Fruit fly (Drosophila melanogaster) whole organism, embryonic: Measurements from ENCODE around the gene CG31559.

Source experiments
- Asciz ChIP-seq: fragments of 200-800 bp; sonication (Bioruptor generic); optimal IDR thresholded peaks from 2 replicates; lab custom pipeline; 2017; ENCODE audit warnings: missing biosample characterization, mild to moderate bottlenecking, missing genetic modification characterization, missing genetic modification reagents
- Atf3 ChIP-seq: fragments of 200-800 bp; sonication (Bioruptor generic); optimal IDR thresholded peaks from 3 replicates; lab custom pipeline; 2016; ENCODE audit warnings: missing biosample characterization, missing genetic modification characterization
- BEAF-32 ChIP-seq: fragments of 200-800 bp; sonication (Bioruptor generic); optimal IDR thresholded peaks from 3 replicates; lab custom pipeline; 2017; ENCODE audit warnings: missing biosample characterization, missing genetic modification characterization, mild to moderate bottlenecking, moderate library complexity, missing genetic modification reagents
- C15 ChIP-seq: fragments of 200-800 bp; sonication (Bioruptor generic); IDR thresholded peaks from 3 replicates; pipeline ENCODE4 v1.3.6; 2022; ENCODE audit warnings: missing biosample characterization, missing genetic modification characterization
- CG10979 ChIP-seq: fragments of 200-800 bp; sonication (Bioruptor generic); optimal IDR thresholded peaks from 2 replicates; lab custom pipeline; 2018; ENCODE audit warnings: missing biosample characterization, mild to moderate bottlenecking, missing genetic modification characterization, moderate library complexity
- CG11723 ChIP-seq: fragments of 200-800 bp; sonication (Bioruptor generic); optimal IDR thresholded peaks from 2 replicates; lab custom pipeline; 2017; ENCODE audit warnings: missing biosample characterization, mild to moderate bottlenecking, missing genetic modification characterization
- CG12104 ChIP-seq: fragments of 200-800 bp; sonication (Bioruptor generic); optimal IDR thresholded peaks from 3 replicates; lab custom pipeline; 2016; ENCODE audit warnings: missing biosample characterization, missing genetic modification characterization
- CG13287 ChIP-seq: fragments of 200-800 bp; sonication (Bioruptor generic); IDR thresholded peaks from 2 replicates; pipeline ENCODE4 v1.3.6; 2022; ENCODE audit warnings: missing biosample characterization, missing genetic modification characterization; ENCODE audit not compliant: partially characterized antibody
- CG14014 ChIP-seq: fragments of 200-800 bp; sonication (Bioruptor generic); IDR thresholded peaks from 2 replicates; pipeline ENCODE4 v1.3.6; 2022; ENCODE audit warnings: missing biosample characterization, missing genetic modification characterization
- CG14667 ChIP-seq: fragments of 200-800 bp; sonication (Bioruptor generic); IDR thresholded peaks from 2 replicates; pipeline ENCODE4 v1.3.6; 2022; ENCODE audit warnings: missing biosample characterization, missing genetic modification characterization
- CG15696 ChIP-seq: fragments of 200-800 bp; sonication (Bioruptor generic); optimal IDR thresholded peaks from 2 replicates; lab custom pipeline; 2019; ENCODE audit warnings: missing biosample characterization, mild to moderate bottlenecking, missing genetic modification characterization, moderate library complexity
- CG17361 ChIP-seq: fragments of 200-800 bp; sonication (Bioruptor generic); IDR thresholded peaks from 3 replicates; pipeline ENCODE4 v1.3.6; 2022; ENCODE audit warnings: missing biosample characterization, missing genetic modification characterization
- CG31365 ChIP-seq: fragments of 200-800 bp; sonication (Bioruptor generic); optimal IDR thresholded peaks from 2 replicates; lab custom pipeline; 2018; ENCODE audit warnings: missing biosample characterization, mild to moderate bottlenecking, missing genetic modification characterization
- CG32767 ChIP-seq: fragments of 200-800 bp; sonication (Bioruptor generic); IDR thresholded peaks from 2 replicates; pipeline ENCODE4 v1.3.6; 2022; ENCODE audit warnings: missing biosample characterization, missing genetic modification characterization
- CG34422 ChIP-seq: fragments of 200-800 bp; sonication (Bioruptor generic); IDR thresholded peaks from 3 replicates; pipeline ENCODE4 v1.3.6; 2022; ENCODE audit warnings: missing biosample characterization, missing genetic modification characterization
- CG8290 ChIP-seq, 3 experiments: fragments of 200-800 bp; sonication (Bioruptor generic); optimal IDR thresholded peaks; 2 replicates each; lab custom pipeline; 2016 to 2019; ENCODE audit warnings: missing biosample characterization in 3 of 3, missing genetic modification characterization in 3 of 3, mild to moderate bottlenecking in 2 of 3, moderate library complexity in 1 of 3
- CG8388 ChIP-seq: fragments of 200-800 bp; sonication (Bioruptor generic); optimal IDR thresholded peaks from 2 replicates; lab custom pipeline; 2019; ENCODE audit warnings: missing biosample characterization, mild to moderate bottlenecking, missing genetic modification characterization, moderate library complexity
- CG8924 ChIP-seq: fragments of 200-800 bp; optimal IDR thresholded peaks from 3 replicates; lab custom pipeline; 2019; ENCODE audit warnings: missing biosample characterization, mild to moderate bottlenecking, missing genetic modification characterization, moderate library complexity
- CTCF ChIP-seq: fragments of 200-800 bp; sonication (Bioruptor generic); optimal IDR thresholded peaks from 2 replicates; lab custom pipeline; 2017; ENCODE audit warnings: missing biosample characterization, mild to moderate bottlenecking, missing genetic modification characterization, moderate library complexity
- Dbx ChIP-seq: fragments of 200-800 bp; sonication (Bioruptor generic); IDR thresholded peaks from 3 replicates; pipeline ENCODE4 v1.3.6; 2022; ENCODE audit warnings: missing biosample characterization, missing genetic modification characterization
- Drgx ChIP-seq: fragments of 200-800 bp; sonication (Bioruptor generic); IDR thresholded peaks from 2 replicates; pipeline ENCODE4 v1.3.6; 2022; ENCODE audit warnings: missing biosample characterization, missing genetic modification characterization
- E2f1 ChIP-seq: fragments of 200-800 bp; sonication (Bioruptor generic); IDR thresholded peaks from 2 replicates; pipeline ENCODE4 v1.3.6; 2022; ENCODE audit warnings: missing biosample characterization, missing genetic modification characterization
- Hand ChIP-seq: fragments of 200-800 bp; sonication (Bioruptor generic); optimal IDR thresholded peaks from 2 replicates; lab custom pipeline; 2017; ENCODE audit warnings: mild to moderate bottlenecking, missing biosample characterization, missing genetic modification reagents, missing genetic modification characterization
- HmgD ChIP-seq: fragments of 200-800 bp; sonication (Bioruptor generic); optimal IDR thresholded peaks from 3 replicates; lab custom pipeline; 2016; ENCODE audit warnings: missing biosample characterization, missing genetic modification characterization
- Hr39 ChIP-seq: fragments of >200 bp; optimal IDR thresholded peaks from 2 replicates; lab custom pipeline; 2017
- Jarid2 ChIP-seq: fragments of 200-800 bp; sonication (Bioruptor generic); optimal IDR thresholded peaks from 3 replicates; lab custom pipeline; 2017; ENCODE audit warnings: mild to moderate bottlenecking, missing biosample characterization, missing genetic modification reagents, missing genetic modification characterization
- MTF-1 ChIP-seq: fragments of 200-800 bp; sonication (Bioruptor generic); optimal IDR thresholded peaks from 2 replicates; lab custom pipeline; 2018; ENCODE audit warnings: missing biosample characterization, mild to moderate bottlenecking, missing genetic modification characterization, borderline replicate concordance
- Nf-YA ChIP-seq: fragments of 200-800 bp; sonication (Bioruptor generic); IDR thresholded peaks from 2 replicates; pipeline ENCODE4 v1.3.6; 2022; ENCODE audit warnings: missing biosample characterization, missing genetic modification characterization
- Nf-YB ChIP-seq: fragments of 200-800 bp; sonication (Bioruptor generic); optimal IDR thresholded peaks from 3 replicates; lab custom pipeline; 2019; ENCODE audit warnings: missing biosample characterization, mild to moderate bottlenecking, missing genetic modification characterization, moderate library complexity
- TFAM ChIP-seq: fragments of 200-800 bp; sonication (Bioruptor generic); optimal IDR thresholded peaks from 2 replicates; lab custom pipeline; 2017; ENCODE audit warnings: missing biosample characterization, missing genetic modification characterization, inconsistent platforms
- Usf ChIP-seq: fragments of 200-800 bp; sonication (Bioruptor generic); optimal IDR thresholded peaks from 2 replicates; lab custom pipeline; 2017; ENCODE audit warnings: missing genotype, missing biosample characterization, missing genetic modification characterization
- br ChIP-seq: fragments of >200 bp; optimal IDR thresholded peaks from 2 replicates; lab custom pipeline; 2017
- chinmo ChIP-seq: fragments of 200-800 bp; sonication (Bioruptor generic); IDR thresholded peaks from 4 replicates; pipeline ENCODE4 v1.3.6; 2022; ENCODE audit warnings: missing biosample characterization, missing genetic modification characterization; ENCODE audit not compliant: partially characterized antibody
- crol ChIP-seq: fragments of 200-800 bp; sonication (Bioruptor generic); IDR thresholded peaks from 2 replicates; pipeline ENCODE4 v1.3.6; 2022; ENCODE audit warnings: missing biosample characterization, missing genetic modification characterization
- dan ChIP-seq: fragments of 200-800 bp; sonication (Bioruptor generic); IDR thresholded peaks from 2 replicates; pipeline ENCODE4 v1.3.6; 2022; ENCODE audit warnings: missing biosample characterization, missing genetic modification characterization
- dati ChIP-seq: fragments of 200-800 bp; sonication (Bioruptor generic); IDR thresholded peaks from 2 replicates; pipeline ENCODE4 v1.3.6; 2022; ENCODE audit warnings: missing biosample characterization, missing genetic modification characterization
- ewg ChIP-seq: fragments of 200-800 bp; sonication (Bioruptor generic); optimal IDR thresholded peaks from 3 replicates; lab custom pipeline; 2017; ENCODE audit warnings: mild to moderate bottlenecking, missing biosample characterization, missing genetic modification reagents, missing genetic modification characterization
- exex ChIP-seq: fragments of 200-800 bp; sonication (Bioruptor generic); optimal IDR thresholded peaks from 4 replicates; lab custom pipeline; 2018; ENCODE audit warnings: missing biosample characterization, mild to moderate bottlenecking, missing genetic modification characterization, moderate library complexity
- ftz-f1 ChIP-seq: fragments of 200-800 bp; sonication (Bioruptor generic); optimal IDR thresholded peaks from 2 replicates; lab custom pipeline; 2016; ENCODE audit warnings: missing biosample characterization, missing genetic modification characterization
- ken ChIP-seq: fragments of 200-800 bp; sonication (Bioruptor generic); IDR thresholded peaks from 3 replicates; pipeline ENCODE4 v1.3.6; 2022; ENCODE audit warnings: missing biosample characterization, missing genetic modification characterization
- lola ChIP-seq, 3 experiments: fragments of >200 bp in 2 of 3; fragments of 200-800 bp in 1 of 3; sonication (Bioruptor generic) in 1 of 3; optimal IDR thresholded peaks; 2 replicates each; lab custom pipeline; 2017 to 2019; ENCODE audit warnings: missing biosample characterization in 3 of 3, missing genetic modification characterization in 3 of 3, mild to moderate bottlenecking in 1 of 3, moderate library complexity in 1 of 3
- maf-S ChIP-seq: fragments of 200-800 bp; sonication (Bioruptor generic); optimal IDR thresholded peaks from 2 replicates; lab custom pipeline; 2016; ENCODE audit warnings: missing biosample characterization, missing genetic modification characterization
- mam ChIP-seq: fragments of 200-800 bp; sonication (Bioruptor generic); optimal IDR thresholded peaks from 3 replicates; lab custom pipeline; 2016; ENCODE audit warnings: missing biosample characterization, missing genetic modification characterization
- pita ChIP-seq: fragments of 200-800 bp; sonication (Bioruptor generic); optimal IDR thresholded peaks from 2 replicates; lab custom pipeline; 2017; ENCODE audit warnings: missing biosample characterization, mild to moderate bottlenecking, missing genetic modification characterization
- ranshi ChIP-seq: fragments of 200-800 bp; sonication (Bioruptor generic); IDR thresholded peaks from 2 replicates; pipeline ENCODE4 v1.3.6; 2022; ENCODE audit warnings: missing biosample characterization, missing genetic modification characterization
- salm ChIP-seq: fragments of 200-800 bp; sonication (Bioruptor generic); optimal IDR thresholded peaks from 2 replicates; lab custom pipeline; 2018; ENCODE audit warnings: missing biosample characterization, mild to moderate bottlenecking, missing genetic modification characterization
- slbo ChIP-seq: fragments of 200-800 bp; sonication (Bioruptor generic); IDR thresholded peaks from 2 replicates; pipeline ENCODE4 v1.3.6; 2022; ENCODE audit warnings: missing biosample characterization, missing genetic modification characterization
- slp2 ChIP-seq: fragments of 200-800 bp; sonication (Bioruptor generic); optimal IDR thresholded peaks from 2 replicates; lab custom pipeline; 2016; ENCODE audit warnings: missing biosample characterization, missing genetic modification characterization
- toy ChIP-seq: fragments of 200-800 bp; sonication (Bioruptor generic); IDR thresholded peaks from 2 replicates; pipeline ENCODE4 v1.3.6; 2022; ENCODE audit warnings: missing biosample characterization, missing genetic modification characterization
- tup ChIP-seq: fragments of 200-800 bp; sonication (Bioruptor generic); optimal IDR thresholded peaks from 2 replicates; lab custom pipeline; 2016; ENCODE audit warnings: missing biosample characterization, mild to moderate bottlenecking, missing genetic modification characterization, moderate library complexity
- zen2 ChIP-seq: fragments of 200-800 bp; sonication (Bioruptor generic); IDR thresholded peaks from 3 replicates; pipeline ENCODE4 v1.3.6; 2022; ENCODE audit warnings: missing biosample characterization, missing genetic modification characterization; ENCODE audit not compliant: partially characterized antibody
- zf30C ChIP-seq: fragments of 200-800 bp; sonication (Bioruptor generic); optimal IDR thresholded peaks from 3 replicates; lab custom pipeline; 2018; ENCODE audit warnings: missing biosample characterization, mild to moderate bottlenecking, missing genetic modification characterization

The CG31559 gene

DNA sequence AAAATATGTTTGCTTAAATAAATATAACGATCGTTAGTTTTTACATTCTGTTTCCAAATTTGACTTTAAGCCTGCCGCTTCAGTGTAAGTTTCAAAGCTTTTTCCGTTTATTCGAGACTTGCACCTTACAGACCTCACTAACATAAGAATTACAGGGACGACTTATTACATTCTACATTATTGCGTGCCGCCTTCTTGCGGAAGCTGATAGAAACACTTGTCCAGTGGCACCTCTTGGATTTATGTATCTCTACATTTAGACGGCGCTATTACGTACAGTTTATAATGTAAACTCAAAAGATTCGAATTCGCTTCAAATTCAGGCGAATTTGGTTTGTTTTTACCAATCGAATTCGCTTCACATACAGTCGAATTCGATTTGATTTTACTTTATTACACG is 13.7 kb upstream of the CG31559 start (continued):
- TF ChIP-seq Nf-YA (no peak), ftz-f1 (no peak), E2f1 (GFP tag; lab: Robert Waterston, UW) (no peak), CG10979 (tag; lab: Kevin White, UChicago) (no peak), pita (GFP tag; lab: Kevin White, UChicago) (peak; percentile 65), Hr39 (lab: Kevin White, UChicago) (no peak), Usf (GFP tag; lab: Kevin White, UChicago) (no peak), Dbx (GFP tag; lab: Robert Waterston, UW) (peak; percentile 54; the same call in 2 of the 3 replicates), Asciz (GFP tag; lab: Kevin White, UChicago) (no peak), CG8924 (tag; lab: Kevin White, UChicago) (no peak), ewg (GFP tag; lab: Kevin White, UChicago) (no peak), CG8388 (GFP tag; lab: Kevin White, UChicago) (no peak), toy (GFP tag; lab: Robert Waterston, UW) (no peak), slp2 (no peak), zen2 (GFP tag; lab: Robert Waterston, UW) (no peak), CG15696 (tag; lab: Kevin White, UChicago) (peak; percentile 28), chinmo (GFP tag; lab: Robert Waterston, UW) (no peak), ken (GFP tag; lab: Robert Waterston, UW) (0 out of 3 replicates have a peak, but pooled peaks have one; percentile 50), CTCF (peak; percentile 96), CG31365 (tag; lab: Kevin White, UChicago) (peak; percentile 11), lola (GFP tag; optimal IDR thresholded peaks at IDR 0.05; lab: Kevin White, UChicago) (no peak), CG17361 (GFP tag; lab: Robert Waterston, UW) (no peak), CG13287 (GFP tag; lab: Robert Waterston, UW) (peak; percentile 48; the same call in 1 of the 2 replicates), zf30C (GFP tag; lab: Kevin White, UChicago) (no peak), slbo (GFP tag; lab: Robert Waterston, UW) (peak; percentile 58; the same call in 1 of the 2 replicates), mam (GFP tag; lab: Kevin White, UChicago) (peak; percentile 23), C15 (GFP tag; lab: Robert Waterston, UW) (no peak), dati (no peak), maf-S (peak; percentile 2), CG14014 (GFP tag; lab: Robert Waterston, UW) (no peak), CG11723 (GFP tag; lab: Kevin White, UChicago) (no peak), Atf3 (GFP tag; lab: Kevin White, UChicago) (no peak), HmgD (GFP tag; lab: Kevin White, UChicago) (no peak), Nf-YB (no peak), crol (GFP tag; lab: Robert Waterston, UW) (no peak), CG12104 (GFP tag; lab: Kevin White, UChicago) (no peak), dan (GFP tag; lab: Robert Waterston, UW) (no peak), Hand (no peak), Jarid2 (GFP tag; lab: Kevin White, UChicago) (no peak), br (no peak), MTF-1 (GFP tag; lab: Kevin White, UChicago) (no peak), BEAF-32 (no peak), CG14667 (no peak), tup (GFP tag; lab: Kevin White, UChicago) (no peak), CG8290 (GFP tag; optimal IDR thresholded peaks at IDR 0.05; lab: Kevin White, UChicago) (peak; percentile 20), CG8290 (tag; optimal IDR thresholded peaks at IDR 0.05; lab: Kevin White, UChicago) (no peak), TFAM (GFP tag; lab: Kevin White, UChicago) (no peak), CG32767 (GFP tag; lab: Robert Waterston, UW) (no peak), salm (tag; lab: Kevin White, UChicago) (no peak), CG34422 (GFP tag; lab: Robert Waterston, UW) (no peak), ranshi (GFP tag; lab: Robert Waterston, UW) (no peak), exex (tag; lab: Kevin White, UChicago) (no peak), Drgx (GFP tag; lab: Robert Waterston, UW) (no peak)
